Fruit fly (Drosophila melanogaster) whole organism, embryonic: Measurements from ENCODE around the gene osp.

Experiments
- Adf1 ChIP-seq: fragments of 200-800 bp; sonication (Bioruptor generic); IDR thresholded peaks from 2 replicates; pipeline ENCODE4 v1.3.6; 2022; ENCODE audit warnings: missing biosample characterization, missing genetic modification characterization
- Asciz ChIP-seq: fragments of 200-800 bp; sonication (Bioruptor generic); optimal IDR thresholded peaks from 2 replicates; lab custom pipeline; 2017; ENCODE audit warnings: missing biosample characterization, mild to moderate bottlenecking, missing genetic modification characterization, missing genetic modification reagents
- CG11695 ChIP-seq: fragments of 200-800 bp; sonication (Bioruptor generic); IDR thresholded peaks from 3 replicates; pipeline ENCODE4 v1.3.6; 2022; ENCODE audit warnings: missing biosample characterization, missing genetic modification characterization
- CG12071 ChIP-seq: fragments of 200-800 bp; sonication (Bioruptor generic); optimal IDR thresholded peaks from 3 replicates; lab custom pipeline; 2018; ENCODE audit warnings: missing biosample characterization, mild to moderate bottlenecking, missing genetic modification characterization
- CG13287 ChIP-seq: fragments of 200-800 bp; sonication (Bioruptor generic); IDR thresholded peaks from 2 replicates; pipeline ENCODE4 v1.3.6; 2022; ENCODE audit warnings: missing biosample characterization, missing genetic modification characterization; ENCODE audit not compliant: partially characterized antibody
- CG14965 ChIP-seq: fragments of 200-800 bp; sonication (Bioruptor generic); optimal IDR thresholded peaks from 2 replicates; lab custom pipeline; 2016; ENCODE audit warnings: missing biosample characterization, missing genetic modification characterization, borderline replicate concordance
- CG15601 ChIP-seq: fragments of 200-800 bp; sonication (Bioruptor generic); optimal IDR thresholded peaks from 3 replicates; lab custom pipeline; 2019; ENCODE audit warnings: missing biosample characterization, mild to moderate bottlenecking, missing genetic modification characterization, moderate library complexity
- CG1603 ChIP-seq: fragments of 200-800 bp; sonication (Bioruptor generic); optimal IDR thresholded peaks from 2 replicates; lab custom pipeline; 2019; ENCODE audit warnings: missing biosample characterization, mild to moderate bottlenecking, missing genetic modification characterization, moderate library complexity
- CG17385 ChIP-seq: fragments of 200-800 bp; sonication (Bioruptor generic); optimal IDR thresholded peaks from 3 replicates; lab custom pipeline; 2018; ENCODE audit warnings: missing biosample characterization, mild to moderate bottlenecking, missing genetic modification characterization
- CG18011 ChIP-seq: fragments of 200-800 bp; sonication (Bioruptor generic); optimal IDR thresholded peaks from 2 replicates; lab custom pipeline; 2017; ENCODE audit warnings: missing biosample characterization, missing genetic modification characterization, mild to moderate bottlenecking, moderate library complexity, missing genotype
- CG18619 ChIP-seq: fragments of 200-800 bp; sonication (Bioruptor generic); optimal IDR thresholded peaks from 3 replicates; lab custom pipeline; 2017; ENCODE audit warnings: missing biosample characterization, mild to moderate bottlenecking, missing genetic modification characterization
- CG31441 ChIP-seq: fragments of 200-800 bp; sonication (Bioruptor generic); IDR thresholded peaks from 2 replicates; pipeline ENCODE4 v1.3.6; 2022; ENCODE audit warnings: missing biosample characterization, missing genetic modification characterization
- CG32772 ChIP-seq: fragments of 200-800 bp; sonication (Bioruptor generic); IDR thresholded peaks from 2 replicates; pipeline ENCODE4 v1.3.6; 2022; ENCODE audit warnings: missing biosample characterization, missing genetic modification characterization
- CG6683 ChIP-seq: fragments of 200-800 bp; sonication (Bioruptor generic); optimal IDR thresholded peaks from 2 replicates; lab custom pipeline; 2017; ENCODE audit warnings: missing biosample characterization, mild to moderate bottlenecking, missing genetic modification characterization, missing genetic modification reagents
- CG6791 ChIP-seq: fragments of 200-800 bp; sonication (Bioruptor generic); IDR thresholded peaks from 3 replicates; pipeline ENCODE4 v1.3.6; 2022; ENCODE audit warnings: missing biosample characterization, missing genetic modification characterization; ENCODE audit not compliant: partially characterized antibody
- CG6854 ChIP-seq: fragments of 200-800 bp; sonication (Bioruptor generic); optimal IDR thresholded peaks from 3 replicates; lab custom pipeline; 2017; ENCODE audit warnings: missing biosample characterization, mild to moderate bottlenecking, missing genetic modification characterization
- CG7786 ChIP-seq: fragments of 200-800 bp; sonication (Bioruptor generic); optimal IDR thresholded peaks from 2 replicates; lab custom pipeline; 2016; ENCODE audit warnings: missing biosample characterization, missing genetic modification characterization
- CG8281 ChIP-seq: fragments of 200-800 bp; sonication (Bioruptor generic); optimal IDR thresholded peaks from 2 replicates; lab custom pipeline; 2018; ENCODE audit warnings: missing biosample characterization, mild to moderate bottlenecking, missing genetic modification characterization, moderate library complexity
- CG8944 ChIP-seq: fragments of 200-800 bp; sonication (Bioruptor generic); optimal IDR thresholded peaks from 3 replicates; lab custom pipeline; 2016; ENCODE audit warnings: missing biosample characterization, missing genetic modification characterization
- CG9797 ChIP-seq: fragments of 200-800 bp; sonication (Bioruptor generic); optimal IDR thresholded peaks from 3 replicates; lab custom pipeline; 2018; ENCODE audit warnings: missing biosample characterization, mild to moderate bottlenecking, missing genetic modification characterization
- CG9932 ChIP-seq: fragments of 200-800 bp; sonication (Bioruptor generic); IDR thresholded peaks from 2 replicates; pipeline ENCODE4 v1.3.6; 2022; ENCODE audit warnings: missing biosample characterization, missing genetic modification characterization
- CTCF ChIP-seq: fragments of 200-800 bp; sonication (Bioruptor generic); optimal IDR thresholded peaks from 2 replicates; lab custom pipeline; 2017; ENCODE audit warnings: missing biosample characterization, mild to moderate bottlenecking, missing genetic modification characterization, moderate library complexity
- Dad ChIP-seq: fragments of 200-800 bp; sonication (Bioruptor generic); optimal IDR thresholded peaks from 3 replicates; lab custom pipeline; 2016; ENCODE audit warnings: missing biosample characterization, missing genetic modification characterization
- Deaf1 ChIP-seq: fragments of 200-800 bp; optimal IDR thresholded peaks from 3 replicates; lab custom pipeline; 2019; ENCODE audit warnings: missing biosample characterization, mild to moderate bottlenecking, missing genetic modification characterization, moderate library complexity
- Dll ChIP-seq: fragments of 200-800 bp; sonication (Bioruptor generic); IDR thresholded peaks from 4 replicates; pipeline ENCODE4 v1.3.6; 2022; ENCODE audit warnings: missing biosample characterization, missing genetic modification characterization; ENCODE audit not compliant: partially characterized antibody
- Fer2 ChIP-seq: fragments of 200-800 bp; sonication (Bioruptor generic); optimal IDR thresholded peaks from 2 replicates; lab custom pipeline; 2018; ENCODE audit warnings: missing biosample characterization, mild to moderate bottlenecking, missing genetic modification characterization, moderate library complexity
- Hmr ChIP-seq: fragments of 200-800 bp; sonication (Bioruptor generic); optimal IDR thresholded peaks from 3 replicates; lab custom pipeline; 2017; ENCODE audit warnings: mild to moderate bottlenecking, missing biosample characterization, missing genetic modification reagents, missing genetic modification characterization
- Hr3 ChIP-seq: fragments of 200-800 bp; sonication (Bioruptor generic); optimal IDR thresholded peaks from 3 replicates; lab custom pipeline; 2016; ENCODE audit warnings: missing biosample characterization, missing genetic modification characterization
- NK7.1 ChIP-seq: fragments of 200-800 bp; sonication (Bioruptor generic); optimal IDR thresholded peaks from 3 replicates; lab custom pipeline; 2016; ENCODE audit warnings: missing biosample characterization, missing genetic modification characterization
- Rfx ChIP-seq: fragments of 200-800 bp; sonication (Bioruptor generic); IDR thresholded peaks from 2 replicates; pipeline ENCODE4 v1.3.6; 2022; ENCODE audit warnings: missing biosample characterization, missing genetic modification characterization
- Side ChIP-seq: fragments of 200-800 bp; sonication (Bioruptor generic); optimal IDR thresholded peaks from 2 replicates; lab custom pipeline; 2016; ENCODE audit warnings: missing biosample characterization, missing genetic modification characterization
- Sox102F ChIP-seq: fragments of 200-800 bp; sonication (Bioruptor generic); optimal IDR thresholded peaks from 2 replicates; lab custom pipeline; 2018; ENCODE audit warnings: missing biosample characterization, mild to moderate bottlenecking, missing genetic modification characterization, moderate library complexity
- Taf1 ChIP-seq: fragments of 200-800 bp; sonication (Bioruptor generic); IDR thresholded peaks from 2 replicates; pipeline ENCODE4 v1.3.6; 2022; ENCODE audit warnings: missing biosample characterization, missing genetic modification characterization
- Tbp ChIP-seq: fragments of >200 bp; optimal IDR thresholded peaks from 2 replicates; lab custom pipeline; 2018; ENCODE audit warnings: missing biosample characterization, missing genetic modification characterization
- ab ChIP-seq: fragments of 200-800 bp; sonication (Bioruptor generic); optimal IDR thresholded peaks from 2 replicates; lab custom pipeline; 2016; ENCODE audit warnings: missing biosample characterization, missing genetic modification characterization
- bsh ChIP-seq, 2 experiments: fragments of 200-800 bp; sonication (Bioruptor generic); optimal IDR thresholded peaks; 2 replicates each; lab custom pipeline; 2017 to 2018; ENCODE audit warnings: mild to moderate bottlenecking in 2 of 2, missing biosample characterization in 2 of 2, missing genetic modification characterization in 2 of 2, moderate library complexity in 1 of 2
- cg ChIP-seq: fragments of 200-800 bp; sonication (Bioruptor generic); optimal IDR thresholded peaks from 3 replicates; lab custom pipeline; 2019; ENCODE audit warnings: missing biosample characterization, mild to moderate bottlenecking, missing genetic modification characterization, moderate library complexity
- esg ChIP-seq: fragments of 200-800 bp; sonication (Bioruptor generic); conservative IDR thresholded peaks from 2 replicates; pipeline ENCODE4 v1.3.6; 2022; ENCODE audit warnings: missing biosample characterization, missing genetic modification characterization
- fd64A ChIP-seq: fragments of 200-800 bp; sonication (Bioruptor generic); optimal IDR thresholded peaks from 3 replicates; lab custom pipeline; 2018; ENCODE audit warnings: missing biosample characterization, mild to moderate bottlenecking, missing genetic modification characterization
- fd96Cb ChIP-seq: fragments of 200-800 bp; sonication (Bioruptor generic); optimal IDR thresholded peaks from 2 replicates; lab custom pipeline; 2018; ENCODE audit warnings: missing biosample characterization, mild to moderate bottlenecking, missing genetic modification characterization, moderate library complexity
- fu2 ChIP-seq: fragments of 200-800 bp; sonication (Bioruptor generic); optimal IDR thresholded peaks from 2 replicates; lab custom pipeline; 2016; ENCODE audit warnings: missing biosample characterization, missing genetic modification characterization
- gsb ChIP-seq: fragments of 200-800 bp; sonication (Bioruptor generic); IDR thresholded peaks from 2 replicates; pipeline ENCODE4 v1.3.6; 2022; ENCODE audit warnings: missing biosample characterization, missing genetic modification characterization
- maf-S ChIP-seq: fragments of 200-800 bp; sonication (Bioruptor generic); optimal IDR thresholded peaks from 2 replicates; lab custom pipeline; 2016; ENCODE audit warnings: missing biosample characterization, missing genetic modification characterization
- mld ChIP-seq: fragments of 200-800 bp; sonication (Bioruptor generic); IDR thresholded peaks from 3 replicates; pipeline ENCODE4 v1.3.6; 2022; ENCODE audit warnings: missing biosample characterization, missing genetic modification characterization; ENCODE audit not compliant: partially characterized antibody
- nerfin-2 ChIP-seq: fragments of 200-800 bp; sonication (Bioruptor generic); IDR thresholded peaks from 2 replicates; pipeline ENCODE4 v1.3.6; 2022; ENCODE audit warnings: missing biosample characterization, missing genetic modification characterization; ENCODE audit not compliant: partially characterized antibody
- sisA ChIP-seq: fragments of 200-800 bp; sonication (Bioruptor generic); IDR thresholded peaks from 2 replicates; pipeline ENCODE4 v1.3.6; 2022; ENCODE audit warnings: missing biosample characterization, missing genetic modification characterization
- sqz ChIP-seq: fragments of 200-800 bp; sonication (Bioruptor generic); optimal IDR thresholded peaks from 3 replicates; lab custom pipeline; 2018; ENCODE audit warnings: missing biosample characterization, mild to moderate bottlenecking, missing genetic modification characterization
- tgo ChIP-seq: fragments of 200-800 bp; sonication (Bioruptor generic); IDR thresholded peaks from 3 replicates; pipeline ENCODE4 v1.3.6; 2022; ENCODE audit warnings: missing biosample characterization, missing genetic modification characterization
- wek ChIP-seq: fragments of 200-800 bp; sonication (Bioruptor generic); optimal IDR thresholded peaks from 3 replicates; lab custom pipeline; 2018; ENCODE audit warnings: missing biosample characterization, mild to moderate bottlenecking, missing genetic modification characterization, moderate library complexity
- wor ChIP-seq: fragments of 200-800 bp; sonication (Bioruptor generic); IDR thresholded peaks from 2 replicates; pipeline ENCODE4 v1.3.6; 2022; ENCODE audit warnings: missing biosample characterization, missing genetic modification characterization

The osp gene

DNA sequence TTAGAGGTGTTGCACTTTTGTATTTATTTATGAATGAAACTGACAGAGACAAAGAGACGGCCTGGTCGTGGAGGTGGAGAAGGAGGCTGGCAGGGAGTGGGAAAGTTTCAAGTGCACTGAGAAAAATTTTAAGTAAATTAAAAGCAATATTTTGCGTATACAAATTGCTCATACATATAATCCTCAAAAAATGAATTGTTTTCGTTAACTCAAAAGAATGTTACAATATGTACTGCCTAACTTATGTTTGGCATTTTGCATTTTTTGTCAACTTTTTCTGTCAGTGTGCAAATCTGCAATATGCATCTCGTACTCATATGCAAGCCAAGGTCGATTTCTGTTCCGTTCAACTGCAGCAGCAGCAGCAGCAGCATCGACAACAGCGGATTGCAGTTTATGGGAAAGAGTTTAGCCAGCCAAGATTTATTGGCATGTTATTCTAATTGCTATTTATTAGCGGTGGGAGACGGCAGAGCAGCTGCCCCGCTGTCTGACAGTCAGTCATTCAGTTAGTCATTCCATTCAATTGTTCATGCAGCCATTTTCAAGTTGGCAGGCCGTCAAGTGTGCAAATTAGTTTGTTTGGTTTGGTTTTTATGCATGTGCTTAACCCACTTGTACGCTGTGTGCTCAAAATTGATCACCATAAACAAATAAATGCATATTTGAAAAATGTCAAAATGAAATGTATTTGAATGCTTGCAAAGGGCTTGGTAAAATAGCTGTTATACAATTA is 58.0 kb downstream of the osp start (continued):
- TF ChIP-seq CG8944 (GFP tag; lab: Kevin White, UChicago) (peak; percentile 19), nerfin-2 (no peak), Tbp (no peak), CG6854 (no peak), Rfx (GFP tag; lab: Robert Waterston, UW) (no peak), maf-S (GFP tag; lab: Kevin White, UChicago) (no peak), CG9797 (GFP tag; lab: Kevin White, UChicago) (no peak), Sox102F (peak; percentile 53), Deaf1 (no peak), CG12071 (GFP tag; lab: Kevin White, UChicago) (no peak), CG1603 (tag; lab: Kevin White, UChicago) (peak; percentile 67), cg (GFP tag; lab: Kevin White, UChicago) (no peak), Fer2 (tag; lab: Kevin White, UChicago) (no peak), Hmr (no peak), wek (GFP tag; lab: Kevin White, UChicago) (no peak), Hr3 (GFP tag; lab: Kevin White, UChicago) (no peak), CG6683 (GFP tag; lab: Kevin White, UChicago) (no peak), ab (GFP tag; lab: Kevin White, UChicago) (no peak), fd64A (no peak), gsb (GFP tag; lab: Robert Waterston, UW) (no peak), Dad (no peak), mld (GFP tag; lab: Robert Waterston, UW) (no peak), NK7.1 (GFP tag; lab: Kevin White, UChicago) (no peak), bsh (GFP tag; optimal IDR thresholded peaks at IDR 0.05; lab: Kevin White, UChicago) (peak; percentile 19 to 34), CG14965 (GFP tag; lab: Kevin White, UChicago) (no peak), Dll (GFP tag; lab: Robert Waterston, UW) (no peak), CG15601 (tag; lab: Kevin White, UChicago) (no peak), CG18619 (GFP tag; lab: Kevin White, UChicago) (no peak), sisA (GFP tag; lab: Robert Waterston, UW) (no peak), Side (GFP tag; lab: Kevin White, UChicago) (no peak), wor (0 out of 2 replicates have a peak, but pooled peaks have one; percentile 26), CG7786 (GFP tag; lab: Kevin White, UChicago) (no peak), CG6791 (GFP tag; lab: Robert Waterston, UW) (no peak), fu2 (GFP tag; lab: Kevin White, UChicago) (no peak), CG18011 (GFP tag; lab: Kevin White, UChicago) (no peak), CG32772 (GFP tag; lab: Robert Waterston, UW) (no peak), esg (GFP tag; lab: Robert Waterston, UW) (no peak), CG31441 (GFP tag; lab: Robert Waterston, UW) (0 out of 2 replicates have a peak, but pooled peaks have one; percentile 17), CG11695 (GFP tag; lab: Robert Waterston, UW) (no peak), CG17385 (GFP tag; lab: Kevin White, UChicago) (no peak), Taf1 (no peak), Adf1 (GFP tag; lab: Robert Waterston, UW) (no peak), fd96Cb (peak; percentile 14), CG13287 (no peak), tgo (GFP tag; lab: Robert Waterston, UW) (peak; percentile 29; the same call in 1 of the 3 replicates), Asciz (GFP tag; lab: Kevin White, UChicago) (no peak), CTCF (GFP tag; lab: Kevin White, UChicago) (no peak), CG8281 (tag; lab: Kevin White, UChicago) (peak; percentile 84), sqz (no peak), CG9932 (GFP tag; lab: Robert Waterston, UW) (no peak)
